Fruit fly (Drosophila melanogaster) whole organism, embryonic: ENCODE measurements around the gene CG2652.

Experiments used
- Adf1 ChIP-seq: fragments of 200-800 bp; sonication (Bioruptor generic); IDR thresholded peaks from 2 replicates; pipeline ENCODE4 v1.3.6; 2022; ENCODE audit warnings: missing biosample characterization, missing genetic modification characterization
- BEAF-32 ChIP-seq: fragments of 200-800 bp; sonication (Bioruptor generic); optimal IDR thresholded peaks from 3 replicates; lab custom pipeline; 2017; ENCODE audit warnings: missing biosample characterization, missing genetic modification characterization, mild to moderate bottlenecking, moderate library complexity, missing genetic modification reagents
- CG10267 ChIP-seq: fragments of 200-800 bp; sonication (Bioruptor generic); optimal IDR thresholded peaks from 2 replicates; lab custom pipeline; 2018; ENCODE audit warnings: missing biosample characterization, mild to moderate bottlenecking, missing genetic modification characterization, moderate library complexity
- CG14710 ChIP-seq: fragments of 200-800 bp; sonication (Bioruptor generic); optimal IDR thresholded peaks from 3 replicates; lab custom pipeline; 2019; ENCODE audit warnings: missing biosample characterization, mild to moderate bottlenecking, missing genetic modification characterization, moderate library complexity
- CG2116 ChIP-seq: fragments of 200-800 bp; sonication (Bioruptor generic); optimal IDR thresholded peaks from 3 replicates; lab custom pipeline; 2018; ENCODE audit warnings: missing biosample characterization, mild to moderate bottlenecking, missing genetic modification characterization
- CG4820 ChIP-seq: fragments of 200-800 bp; sonication (Bioruptor generic); optimal IDR thresholded peaks from 3 replicates; lab custom pipeline; 2016; ENCODE audit warnings: missing biosample characterization, missing genetic modification characterization
- CG6765 ChIP-seq: fragments of 200-800 bp; sonication (Bioruptor generic); optimal IDR thresholded peaks from 3 replicates; lab custom pipeline; 2017; ENCODE audit warnings: missing biosample characterization, mild to moderate bottlenecking, missing genetic modification characterization
- CG9817 ChIP-seq: fragments of 200-800 bp; sonication (Bioruptor generic); optimal IDR thresholded peaks from 2 replicates; lab custom pipeline; 2018; ENCODE audit warnings: missing biosample characterization, mild to moderate bottlenecking, missing genetic modification characterization, moderate library complexity
- Dek ChIP-seq: fragments of 200-800 bp; sonication (Bioruptor generic); optimal IDR thresholded peaks from 3 replicates; lab custom pipeline; 2019; ENCODE audit warnings: missing biosample characterization, mild to moderate bottlenecking, missing genetic modification characterization, moderate library complexity
- Dref ChIP-seq: fragments of 200-800 bp; sonication (Bioruptor generic); IDR thresholded peaks from 2 replicates; pipeline ENCODE4 v1.3.6; 2022; ENCODE audit warnings: missing biosample characterization, missing genetic modification characterization
- Drgx ChIP-seq: fragments of 200-800 bp; sonication (Bioruptor generic); IDR thresholded peaks from 2 replicates; pipeline ENCODE4 v1.3.6; 2022; ENCODE audit warnings: missing biosample characterization, missing genetic modification characterization
- Eip74EF ChIP-seq, 2 experiments: fragments of 200-800 bp in 1 of 2; fragments of >200 bp in 1 of 2; sonication (Bioruptor generic) in 1 of 2; optimal IDR thresholded peaks; 2 replicates each; lab custom pipeline; 2017 to 2019; ENCODE audit warnings: missing biosample characterization in 2 of 2, missing genetic modification characterization in 2 of 2, mild to moderate bottlenecking in 1 of 2, moderate library complexity in 1 of 2
- HHEX ChIP-seq: fragments of 200-800 bp; sonication (Bioruptor generic); optimal IDR thresholded peaks from 3 replicates; lab custom pipeline; 2017; ENCODE audit warnings: missing biosample characterization, mild to moderate bottlenecking, missing genetic modification characterization, missing genetic modification reagents
- HLHmδ ChIP-seq: fragments of 200-800 bp; sonication (Bioruptor generic); optimal IDR thresholded peaks from 2 replicates; lab custom pipeline; 2018; ENCODE audit warnings: missing biosample characterization, mild to moderate bottlenecking, missing genetic modification characterization, moderate library complexity
- Lpt ChIP-seq: fragments of >200 bp; optimal IDR thresholded peaks from 2 replicates; lab custom pipeline; 2018; ENCODE audit warnings: missing biosample characterization, missing genetic modification characterization
- Med ChIP-seq: fragments of 200-800 bp; sonication (Bioruptor generic); peaks from one replicate; lab custom pipeline; 2016; ENCODE audit warnings: missing biosample characterization, missing genetic modification characterization, mild to moderate bottlenecking, inconsistent platforms, moderate library complexity
- NfI ChIP-seq: fragments of 200-800 bp; sonication (Bioruptor generic); optimal IDR thresholded peaks from 3 replicates; lab custom pipeline; 2018; ENCODE audit warnings: missing biosample characterization, mild to moderate bottlenecking, missing genetic modification characterization, moderate library complexity
- Pdp1 ChIP-seq, 2 experiments: fragments of 200-800 bp; sonication (Bioruptor generic); optimal IDR thresholded peaks; 3 replicates each; lab custom pipeline; 2016; ENCODE audit warnings: missing biosample characterization in 2 of 2, missing genetic modification characterization in 2 of 2, mild to moderate bottlenecking in 1 of 2, moderate library complexity in 1 of 2
- Rfx ChIP-seq: fragments of 200-800 bp; sonication (Bioruptor generic); IDR thresholded peaks from 2 replicates; pipeline ENCODE4 v1.3.6; 2022; ENCODE audit warnings: missing biosample characterization, missing genetic modification characterization
- Sin3A ChIP-seq: fragments of >200 bp; optimal IDR thresholded peaks from 2 replicates; lab custom pipeline; 2018
- Six4 ChIP-seq: fragments of 200-800 bp; sonication (Bioruptor generic); optimal IDR thresholded peaks from 2 replicates; lab custom pipeline; 2016; ENCODE audit warnings: missing biosample characterization, missing genetic modification characterization
- Trl ChIP-seq, 3 experiments: fragments of >200 bp in 2 of 3; fragments of 200-800 bp in 1 of 3; sonication (Bioruptor generic) in 1 of 3; optimal IDR thresholded peaks; 2 replicates in 1 of 3; 3 replicates in 2 of 3; lab custom pipeline; 2016 to 2017; ENCODE audit warnings: missing biosample characterization in 1 of 3, missing genetic modification characterization in 1 of 3
- Vsx1 ChIP-seq: fragments of 200-800 bp; sonication (Bioruptor generic); optimal IDR thresholded peaks from 2 replicates; lab custom pipeline; 2017; ENCODE audit warnings: missing biosample characterization, mild to moderate bottlenecking, missing genetic modification characterization, missing genetic modification reagents
- amos ChIP-seq: fragments of 200-800 bp; sonication (Bioruptor generic); IDR thresholded peaks from 2 replicates; pipeline ENCODE4 v1.3.6; 2022; ENCODE audit warnings: missing biosample characterization, missing genetic modification characterization; ENCODE audit not compliant: partially characterized antibody
- ash1 ChIP-seq: fragments of 200-800 bp; sonication (Bioruptor generic); optimal IDR thresholded peaks from 2 replicates; lab custom pipeline; 2018; ENCODE audit warnings: missing biosample characterization, mild to moderate bottlenecking, missing genetic modification characterization
- cg ChIP-seq: fragments of 200-800 bp; sonication (Bioruptor generic); optimal IDR thresholded peaks from 3 replicates; lab custom pipeline; 2019; ENCODE audit warnings: missing biosample characterization, mild to moderate bottlenecking, missing genetic modification characterization, moderate library complexity
- chn ChIP-seq: fragments of 200-800 bp; sonication (Bioruptor generic); optimal IDR thresholded peaks from 2 replicates; lab custom pipeline; 2016; ENCODE audit warnings: missing biosample characterization, missing genetic modification characterization
- cwo ChIP-seq: fragments of 200-800 bp; sonication (Bioruptor generic); optimal IDR thresholded peaks from 3 replicates; lab custom pipeline; 2017; ENCODE audit warnings: missing biosample characterization, missing genetic modification characterization, mild to moderate bottlenecking, moderate library complexity, missing genetic modification reagents
- dpn ChIP-seq, 2 experiments: fragments of 200-800 bp; sonication (Bioruptor generic); optimal IDR thresholded peaks; 3 replicates each; lab custom pipeline; 2016; ENCODE audit warnings: missing biosample characterization in 2 of 2, missing genetic modification characterization in 2 of 2
- exex ChIP-seq: fragments of 200-800 bp; sonication (Bioruptor generic); optimal IDR thresholded peaks from 4 replicates; lab custom pipeline; 2018; ENCODE audit warnings: missing biosample characterization, mild to moderate bottlenecking, missing genetic modification characterization, moderate library complexity
- jigr1 ChIP-seq: fragments of 200-800 bp; sonication (Bioruptor generic); IDR thresholded peaks from 3 replicates; pipeline ENCODE4 v1.3.6; 2022; ENCODE audit warnings: missing biosample characterization, missing genetic modification characterization
- jing ChIP-seq: fragments of 200-800 bp; sonication (Bioruptor generic); optimal IDR thresholded peaks from 2 replicates; lab custom pipeline; 2018; ENCODE audit warnings: missing biosample characterization, mild to moderate bottlenecking, missing genetic modification characterization
- lab ChIP-seq: fragments of 200-800 bp; sonication (Bioruptor generic); optimal IDR thresholded peaks from 3 replicates; lab custom pipeline; 2017; ENCODE audit warnings: missing biosample characterization, missing genetic modification characterization, mild to moderate bottlenecking, moderate library complexity, missing genetic modification reagents
- pita ChIP-seq: fragments of 200-800 bp; sonication (Bioruptor generic); optimal IDR thresholded peaks from 2 replicates; lab custom pipeline; 2017; ENCODE audit warnings: missing biosample characterization, mild to moderate bottlenecking, missing genetic modification characterization
- scrt ChIP-seq: fragments of 200-800 bp; sonication (Bioruptor generic); optimal IDR thresholded peaks from 2 replicates; lab custom pipeline; 2018; ENCODE audit warnings: missing biosample characterization, mild to moderate bottlenecking, missing genetic modification characterization, moderate library complexity
- sens ChIP-seq: fragments of 200-800 bp; sonication (Bioruptor generic); peaks from one replicate; lab custom pipeline; 2016; ENCODE audit warnings: missing biosample characterization, missing genetic modification characterization
- stwl ChIP-seq: fragments of 200-800 bp; sonication (Bioruptor generic); optimal IDR thresholded peaks from 3 replicates; lab custom pipeline; 2018; ENCODE audit warnings: missing biosample characterization, mild to moderate bottlenecking, missing genetic modification characterization, moderate library complexity

The CG2652 gene

dm6 chrX:2638646-2639045 is 44.1 kb downstream of the CG2652 start (continued):
- TF ChIP-seq HLHmδ (GFP tag; lab: Kevin White, UChicago) (no peak), Vsx1 (GFP tag; lab: Kevin White, UChicago) (no peak)
- TF ChIP-seq, all 482 proteins: peak for 50

- TF ChIP-seq amos: no peak
- TF ChIP-seq Drgx (GFP tag; lab: Robert Waterston, UW): no peak
- TF ChIP-seq Lpt (GFP tag; lab: Kevin White, UChicago): no peak
- TF ChIP-seq Dek (tag; lab: Kevin White, UChicago): no peak
- no peak for TF ChIP-seq NfI (GFP tag; lab: Kevin White, UChicago)
- no peak for TF ChIP-seq HHEX (GFP tag; lab: Kevin White, UChicago)
- TF ChIP-seq, all 482 proteins: peak for 0
These were observed 44.8 kb downstream of the CG2652 start for dm6 chrX:2637914-2638313.

DNA sequence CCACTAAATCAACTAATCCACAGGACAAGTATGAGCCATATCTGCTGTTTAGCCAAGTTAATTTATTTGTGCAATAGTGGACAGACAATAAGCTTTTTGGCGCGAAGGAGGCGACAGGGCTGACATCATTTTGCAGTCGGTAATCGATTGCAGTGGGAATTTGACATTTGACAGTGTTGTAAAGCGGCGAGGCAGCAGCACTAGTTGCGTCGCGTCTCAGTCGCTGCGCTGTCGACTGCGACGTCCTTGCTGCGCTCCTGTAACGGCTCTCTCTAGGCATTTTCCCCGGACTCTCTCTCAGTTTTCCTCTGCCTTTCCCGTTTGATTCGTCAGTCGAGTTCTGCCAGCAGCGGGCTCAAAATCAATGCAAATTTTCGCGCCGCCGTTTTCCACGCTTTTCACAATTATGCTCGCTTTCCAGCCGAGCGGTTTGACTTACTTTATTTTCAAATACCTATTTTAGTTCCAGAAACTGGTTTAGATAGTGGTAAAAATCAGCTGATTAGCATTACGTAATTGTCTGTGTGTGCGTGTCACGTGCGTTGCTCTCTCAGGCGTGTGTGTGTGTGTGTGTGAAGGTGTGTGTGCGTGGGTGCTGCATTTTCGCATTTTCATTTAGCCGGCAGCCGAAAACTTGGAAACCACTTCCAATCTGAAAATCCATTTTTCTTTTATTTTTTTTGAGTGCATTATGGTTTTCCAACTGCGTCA is 45.8 kb downstream of the CG2652 start:
- peak; percentile 19 to 45 for TF ChIP-seq Trl (optimal IDR thresholded peaks at IDR 0.05; lab: Kevin White, UChicago)
- TF ChIP-seq Trl (GFP tag; optimal IDR thresholded peaks at IDR 0.05; lab: Kevin White, UChicago): no peak
- TF ChIP-seq lab (GFP tag; lab: Kevin White, UChicago): no peak
- TF ChIP-seq jing (GFP tag; lab: Kevin White, UChicago): no peak
- TF ChIP-seq cg: peak; percentile 53
- TF ChIP-seq chn (GFP tag; lab: Kevin White, UChicago): no peak
- no peak for TF ChIP-seq Sin3A (lab: Kevin White, UChicago)
- TF ChIP-seq CG9817 (tag; lab: Kevin White, UChicago): no peak
- no peak for TF ChIP-seq ash1 (GFP tag; lab: Kevin White, UChicago)
- no peak for TF ChIP-seq CG14710
- TF ChIP-seq scrt (GFP tag; lab: Kevin White, UChicago): peak; percentile 79
- peak; percentile 2 for TF ChIP-seq cwo (GFP tag; lab: Kevin White, UChicago)
- TF ChIP-seq exex: no peak
- TF ChIP-seq dpn (GFP tag; optimal IDR thresholded peaks at IDR 0.05; lab: Kevin White, UChicago): no peak
- TF ChIP-seq Six4 (GFP tag; lab: Kevin White, UChicago): no peak
- no peak for TF ChIP-seq BEAF-32 (GFP tag; lab: Kevin White, UChicago)
- peak; percentile 6 for TF ChIP-seq Med (GFP tag; lab: Kevin White, UChicago)
- peak; percentile 65 for TF ChIP-seq CG2116
- no peak for TF ChIP-seq jigr1 (GFP tag; lab: Robert Waterston, UW)
- TF ChIP-seq Pdp1 (GFP tag; optimal IDR thresholded peaks at IDR 0.05; lab: Kevin White, UChicago): peak in 1 of 2 experiments; percentile 77
- TF ChIP-seq Rfx (GFP tag; lab: Robert Waterston, UW): 0 out of 2 replicates have a peak, but pooled peaks have one; percentile 6
- peak; percentile 42 for TF ChIP-seq sens (GFP tag; lab: Kevin White, UChicago)
- TF ChIP-seq CG6765: no peak
- TF ChIP-seq stwl (tag; lab: Kevin White, UChicago): peak; percentile 7
- no peak for TF ChIP-seq CG4820 (GFP tag; lab: Kevin White, UChicago)
- no peak for TF ChIP-seq pita (GFP tag; lab: Kevin White, UChicago)
- TF ChIP-seq CG10267 (tag; lab: Kevin White, UChicago): peak; percentile 23
- TF ChIP-seq Eip74EF (GFP tag; optimal IDR thresholded peaks at IDR 0.05; lab: Kevin White, UChicago): no peak
- peak; percentile 90 for TF ChIP-seq Adf1
- peak; percentile 41; the same call in 1 of the 2 replicates for TF ChIP-seq Dref (GFP tag; lab: Robert Waterston, UW)
